Worm (Caenorhabditis elegans): ENCODE data around the gene W01B6.8.

The W01B6.8 gene

DNA sequence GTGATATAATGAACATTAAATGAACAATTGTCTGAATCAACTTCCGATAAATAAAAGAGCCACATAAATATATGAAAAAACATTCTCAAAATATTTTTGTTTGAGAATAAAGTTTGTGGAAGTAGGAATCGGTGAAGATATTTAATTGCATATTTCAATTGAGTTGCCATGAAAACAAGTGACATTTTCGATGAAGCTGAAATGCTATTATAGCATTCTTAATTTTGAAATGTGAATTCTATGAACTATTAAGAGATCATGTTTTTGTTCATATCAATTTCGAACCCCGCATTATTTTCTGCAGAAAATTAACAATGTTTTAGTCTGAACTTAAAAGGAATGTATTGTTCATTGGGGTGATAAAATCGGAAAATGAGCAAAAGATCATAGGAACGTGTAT lies 38.0 kb upstream of the W01B6.8 start, which contains the start of gene irld-21:
Gene irld-21, minus strand, starts transcription at position 101 of the 400 bp plus-strand sequence.
- no peak for TF ChIP-seq ces-1 (GFP tag; optimal IDR thresholded peaks at IDR 0.05)
- TF ChIP-seq sptf-1 (tag; optimal IDR thresholded peaks at IDR 0.05): no peak
- TF ChIP-seq hlh-1 (tag; optimal IDR thresholded peaks at IDR 0.05): no peak
- TF ChIP-seq snpc-4 (tag; optimal IDR thresholded peaks at IDR 0.05): no peak
- no peak for TF ChIP-seq ceh-39 (tag; optimal IDR thresholded peaks at IDR 0.05)
- no peak for TF ChIP-seq ceh-83 (GFP tag; optimal IDR thresholded peaks at IDR 0.05)
- no peak for TF ChIP-seq elt-3 (tag; optimal IDR thresholded peaks at IDR 0.05)
- TF ChIP-seq mep-1 (tag; optimal IDR thresholded peaks at IDR 0.05): no peak
- TF ChIP-seq unc-120 (tag; optimal IDR thresholded peaks at IDR 0.05; ENCODE audit: poor library complexity, severe bottlenecking): no peak
- no peak for TF ChIP-seq flh-1 (GFP tag; optimal IDR thresholded peaks at IDR 0.05)
- TF ChIP-seq M03D4.4 (tag; optimal IDR thresholded peaks at IDR 0.05): no peak
- TF ChIP-seq unc-62 (GFP tag; optimal IDR thresholded peaks at IDR 0.05): no peak
- no peak for TF ChIP-seq tbx-8 (GFP tag; optimal IDR thresholded peaks at IDR 0.05)
- no peak for TF ChIP-seq nhr-2 (tag; optimal IDR thresholded peaks at IDR 0.05)
- no peak for TF ChIP-seq lin-13 (tag; optimal IDR thresholded peaks at IDR 0.05)

- TF ChIP-seq M03D4.4 (tag; optimal IDR thresholded peaks at IDR 0.05) (no peak), mep-1 (tag; optimal IDR thresholded peaks at IDR 0.05) (no peak), lin-13 (tag; optimal IDR thresholded peaks at IDR 0.05) (no peak), unc-120 (tag; optimal IDR thresholded peaks at IDR 0.05; ENCODE audit: poor library complexity, severe bottlenecking) (no peak), blmp-1 (tag; optimal IDR thresholded peaks at IDR 0.05) (no peak), cnd-1 (tag; optimal IDR thresholded peaks at IDR 0.05) (no peak), sptf-1 (tag; optimal IDR thresholded peaks at IDR 0.05) (no peak), nhr-28 (tag; optimal IDR thresholded peaks at IDR 0.05) (no peak), hlh-1 (tag; optimal IDR thresholded peaks at IDR 0.05) (no peak), drap-1 (GFP tag; optimal IDR thresholded peaks at IDR 0.05) (no peak), lsy-2 (tag; optimal IDR thresholded peaks at IDR 0.05) (no peak), unc-62 (GFP tag; optimal IDR thresholded peaks at IDR 0.05) (no peak), elt-3 (tag; optimal IDR thresholded peaks at IDR 0.05) (no peak), nhr-2 (tag; optimal IDR thresholded peaks at IDR 0.05) (no peak), nhr-12 (tag; optimal IDR thresholded peaks at IDR 0.05) (no peak)
Observed at ce11 chrIV:10116765-10117164, 32.6 kb upstream of the W01B6.8 start.

ce11 chrIV:10115142-10115541 lies 31.0 kb upstream of the W01B6.8 start, which contains the start of gene C04G2.10:
C04G2.10 (plus strand) TSS chrIV:10115442.
- no peak for TF ChIP-seq lin-32 (GFP tag; optimal IDR thresholded peaks at IDR 0.05)
- TF ChIP-seq ztf-11 (tag; optimal IDR thresholded peaks at IDR 0.05): no peak
- no peak for TF ChIP-seq tbx-8 (GFP tag; optimal IDR thresholded peaks at IDR 0.05)
- TF ChIP-seq bed-3 (GFP tag; optimal IDR thresholded peaks at IDR 0.05): no peak
- TF ChIP-seq nhr-2 (tag; optimal IDR thresholded peaks at IDR 0.05): no peak
- TF ChIP-seq nhr-237 (tag; optimal IDR thresholded peaks at IDR 0.05): no peak
- TF ChIP-seq lsy-2 (tag; optimal IDR thresholded peaks at IDR 0.05): no peak
- no peak for TF ChIP-seq lin-13 (tag; optimal IDR thresholded peaks at IDR 0.05)
- TF ChIP-seq drap-1 (GFP tag; optimal IDR thresholded peaks at IDR 0.05): no peak
- TF ChIP-seq elt-3 (tag; optimal IDR thresholded peaks at IDR 0.05): no peak
- no peak for TF ChIP-seq zip-8 (tag; optimal IDR thresholded peaks at IDR 0.05)
- no peak for TF ChIP-seq mep-1 (tag; optimal IDR thresholded peaks at IDR 0.05)
- no peak for TF ChIP-seq unc-120 (tag; optimal IDR thresholded peaks at IDR 0.05; ENCODE audit: poor library complexity, severe bottlenecking)
- TF ChIP-seq elt-1 (tag; optimal IDR thresholded peaks at IDR 0.05; ENCODE audit: borderline replicate concordance, insufficient read depth): no peak
- no peak for TF ChIP-seq ceh-83 (GFP tag; optimal IDR thresholded peaks at IDR 0.05)
- TF ChIP-seq mls-2 (tag; optimal IDR thresholded peaks at IDR 0.05): no peak
- no peak for TF ChIP-seq ham-2 (GFP tag; optimal IDR thresholded peaks at IDR 0.05)
- no peak for TF ChIP-seq nhr-76 (tag; optimal IDR thresholded peaks at IDR 0.05)

ce11 chrIV:10112570-10112969 lies 28.4 kb upstream of the W01B6.8 start, which contains the start of gene nsph-3.2:
nsph-3.2 (plus strand) TSS chrIV:10112870.
- no peak for TF ChIP-seq sptf-1 (tag; optimal IDR thresholded peaks at IDR 0.05)
- no peak for TF ChIP-seq sem-2 (GFP tag; optimal IDR thresholded peaks at IDR 0.05)
- no peak for TF ChIP-seq lin-32 (GFP tag; optimal IDR thresholded peaks at IDR 0.05)
- TF ChIP-seq cnd-1 (tag; optimal IDR thresholded peaks at IDR 0.05): no peak
- TF ChIP-seq unc-62 (GFP tag; optimal IDR thresholded peaks at IDR 0.05): no peak
- no peak for TF ChIP-seq nhr-28 (tag; optimal IDR thresholded peaks at IDR 0.05)
- TF ChIP-seq M03D4.4 (tag; optimal IDR thresholded peaks at IDR 0.05): no peak
- TF ChIP-seq ham-2 (GFP tag; optimal IDR thresholded peaks at IDR 0.05): no peak
- TF ChIP-seq lin-13 (tag; optimal IDR thresholded peaks at IDR 0.05): no peak
- TF ChIP-seq mls-2 (tag; optimal IDR thresholded peaks at IDR 0.05): no peak
- no peak for TF ChIP-seq snpc-4 (tag; optimal IDR thresholded peaks at IDR 0.05)
- TF ChIP-seq hlh-1 (tag; optimal IDR thresholded peaks at IDR 0.05): no peak
- TF ChIP-seq ceh-43 (GFP tag; optimal IDR thresholded peaks at IDR 0.05): no peak
- no peak for TF ChIP-seq unc-120 (tag; optimal IDR thresholded peaks at IDR 0.05; ENCODE audit: poor library complexity, severe bottlenecking)
- no peak for TF ChIP-seq unc-39 (tag; optimal IDR thresholded peaks at IDR 0.05)

All from whole organism, mixed stage, embryonic.